Worm (Caenorhabditis elegans) whole organism, L1 larva: ENCODE results near the gene chil-26.

Experiments
- C04F5.9 ChIP-seq: sonication (generic microtip); optimal IDR thresholded peaks from 2 replicates; lab custom pipeline; 2016; ENCODE audit warnings: missing genetic modification characterization, missing compliant biosample characterization
- C34B4.2 ChIP-seq: sonication (generic microtip); optimal IDR thresholded peaks from 2 replicates; lab custom pipeline; 2017; ENCODE audit warnings: mild to moderate bottlenecking, missing genetic modification characterization, missing compliant biosample characterization
- aha-1 ChIP-seq: fragments of 150-350 bp; optimal IDR thresholded peaks from 2 replicates; lab custom pipeline; 2014; ENCODE audit warnings: missing biosample characterization, missing genetic modification characterization
- aly-2 ChIP-seq: fragments of 150-350 bp; optimal IDR thresholded peaks from 2 replicates; lab custom pipeline; 2014; ENCODE audit warnings: missing biosample characterization, missing genetic modification characterization
- ama-1 ChIP-seq: fragments of 150-350 bp; optimal IDR thresholded peaks from 2 replicates; lab custom pipeline; 2014
- blmp-1 ChIP-seq: fragments of 150-350 bp; optimal IDR thresholded peaks from 2 replicates; lab custom pipeline; 2014; ENCODE audit warnings: missing biosample characterization, missing genetic modification characterization
- ceh-63 ChIP-seq: fragments of 200-800 bp; sonication (Bioruptor generic); optimal IDR thresholded peaks from 2 replicates; lab custom pipeline; 2018; ENCODE audit warnings: mild to moderate bottlenecking, missing genetic modification characterization, missing compliant biosample characterization
- ceh-8 ChIP-seq: fragments of 200-800 bp; sonication (Bioruptor generic); optimal IDR thresholded peaks from 2 replicates; lab custom pipeline; 2018; ENCODE audit warnings: mild to moderate bottlenecking, missing genetic modification characterization, moderate library complexity, missing compliant biosample characterization
- ceh-88 ChIP-seq: fragments of 200-800 bp; sonication (Bioruptor generic); IDR thresholded peaks from 2 replicates; pipeline ENCODE4 v1.3.6; 2022; ENCODE audit warnings: missing genetic modification characterization, missing compliant biosample characterization
- ces-1 ChIP-seq: fragments of 150-350 bp; optimal IDR thresholded peaks from 2 replicates; lab custom pipeline; 2014; ENCODE audit warnings: missing biosample characterization, missing genetic modification reagents, missing genetic modification characterization
- dpl-1 ChIP-seq, 3 experiments: fragments of 150-350 bp in 2 of 3; sonication (generic microtip) in 1 of 3; optimal IDR thresholded peaks; 2 replicates each; lab custom pipeline; 2014 to 2017; ENCODE audit warnings: missing biosample characterization in 3 of 3, missing genetic modification characterization in 3 of 3, missing genetic modification reagents in 3 of 3
- efl-1 ChIP-seq, 4 experiments: fragments of 150-350 bp; optimal IDR thresholded peaks in 3 of 4; peaks in 1 of 4; 1 replicate in 1 of 4; 2 replicates in 3 of 4; lab custom pipeline; 2014; ENCODE audit warnings: missing biosample characterization in 2 of 4, missing genetic modification characterization in 2 of 4, missing genetic modification reagents in 2 of 4
- efl-3 ChIP-seq: fragments of 200-800 bp; sonication (Bioruptor generic); optimal IDR thresholded peaks from 2 replicates; lab custom pipeline; 2018; ENCODE audit warnings: mild to moderate bottlenecking, missing genetic modification characterization, missing compliant biosample characterization
- elt-2 ChIP-seq: sonication (generic microtip); optimal IDR thresholded peaks from 2 replicates; lab custom pipeline; 2016; ENCODE audit warnings: missing genetic modification characterization, mild to moderate bottlenecking, inconsistent platforms, missing compliant biosample characterization, missing genetic modification reagents
- fkh-4 ChIP-seq: sonication (generic microtip); optimal IDR thresholded peaks from 2 replicates; lab custom pipeline; 2016; ENCODE audit warnings: missing compliant biosample characterization, missing genetic modification characterization, borderline replicate concordance
- fkh-8 ChIP-seq: sonication (generic microtip); optimal IDR thresholded peaks from 2 replicates; lab custom pipeline; 2016; ENCODE audit warnings: mild to moderate bottlenecking, missing genetic modification characterization, missing compliant biosample characterization
- fos-1 ChIP-seq: fragments of 150-350 bp; optimal IDR thresholded peaks from 2 replicates; lab custom pipeline; 2014; ENCODE audit warnings: missing biosample characterization, missing genetic modification characterization
- hpl-2 ChIP-seq: fragments of 150-350 bp; optimal IDR thresholded peaks from 2 replicates; lab custom pipeline; 2014; ENCODE audit warnings: missing biosample characterization, missing genetic modification reagents, missing genetic modification characterization
- irx-1 ChIP-seq: sonication (generic microtip); optimal IDR thresholded peaks from 2 replicates; lab custom pipeline; 2016; ENCODE audit warnings: missing genetic modification characterization, missing compliant biosample characterization
- isw-1 ChIP-seq: fragments of 200-800 bp; sonication (Bioruptor generic); IDR thresholded peaks from 2 replicates; pipeline ENCODE4 v1.3.6; 2022; ENCODE audit warnings: missing genetic modification characterization, missing compliant biosample characterization
- jun-1 ChIP-seq: fragments of 150-350 bp; optimal IDR thresholded peaks from 2 replicates; lab custom pipeline; 2014; ENCODE audit warnings: missing biosample characterization, missing genetic modification reagents, missing genetic modification characterization
- lin-14 ChIP-seq: fragments of 200-800 bp; sonication (Bioruptor generic); optimal IDR thresholded peaks from 2 replicates; lab custom pipeline; 2018; ENCODE audit warnings: mild to moderate bottlenecking, missing genetic modification characterization, moderate library complexity, missing compliant biosample characterization
- lin-15B ChIP-seq: fragments of 150-350 bp; sonication (generic microtip); optimal IDR thresholded peaks from 3 replicates; lab custom pipeline; 2014; ENCODE audit warnings: missing biosample characterization, missing genetic modification characterization
- lin-35 ChIP-seq, 2 experiments: fragments of 150-350 bp; optimal IDR thresholded peaks; 2 replicates each; lab custom pipeline; 2014; ENCODE audit warnings: missing biosample characterization in 2 of 2, missing genetic modification characterization in 2 of 2, missing genetic modification reagents in 2 of 2
- lir-3 ChIP-seq: sonication (generic microtip); optimal IDR thresholded peaks from 2 replicates; lab custom pipeline; 2016; ENCODE audit warnings: mild to moderate bottlenecking, missing genetic modification characterization, moderate library complexity, missing compliant biosample characterization; ENCODE audit not compliant: poor library complexity
- mef-2 ChIP-seq: fragments of 150-350 bp; optimal IDR thresholded peaks from 2 replicates; lab custom pipeline; 2014; ENCODE audit warnings: missing biosample characterization, missing genetic modification characterization
- nhr-11 ChIP-seq: fragments of 150-350 bp; optimal IDR thresholded peaks from 2 replicates; lab custom pipeline; 2014; ENCODE audit warnings: missing biosample characterization, missing genetic modification characterization
- nhr-12 ChIP-seq: sonication (generic microtip); optimal IDR thresholded peaks from 2 replicates; lab custom pipeline; 2017; ENCODE audit warnings: missing biosample characterization, missing genetic modification characterization
- nhr-19 ChIP-seq: fragments of 200-800 bp; sonication (Bioruptor generic); conservative IDR thresholded peaks from 2 replicates; pipeline ENCODE4 v1.3.6; 2022; ENCODE audit warnings: missing genetic modification characterization, missing compliant biosample characterization
- nhr-71 ChIP-seq: sonication (generic microtip); optimal IDR thresholded peaks from 2 replicates; lab custom pipeline; 2016; ENCODE audit warnings: mild to moderate bottlenecking, missing genetic modification characterization, moderate library complexity, missing compliant biosample characterization
- nhr-76 ChIP-seq: sonication (generic microtip); optimal IDR thresholded peaks from 2 replicates; lab custom pipeline; 2017; ENCODE audit warnings: missing biosample characterization, missing genetic modification characterization
- nhr-84 ChIP-seq: sonication (generic microtip); optimal IDR thresholded peaks from 2 replicates; lab custom pipeline; 2017; ENCODE audit warnings: missing biosample characterization, missing genetic modification characterization
- nhr-90 ChIP-seq: sonication (generic microtip); optimal IDR thresholded peaks from 2 replicates; lab custom pipeline; 2016; ENCODE audit warnings: mild to moderate bottlenecking, missing genetic modification characterization, missing compliant biosample characterization; ENCODE audit not compliant: poor library complexity
- skn-1 ChIP-seq: fragments of 150-350 bp; optimal IDR thresholded peaks from 2 replicates; lab custom pipeline; 2014; ENCODE audit warnings: missing biosample characterization, missing genetic modification characterization
- snpc-4 ChIP-seq: fragments of 150-350 bp; optimal IDR thresholded peaks from 2 replicates; lab custom pipeline; 2014; ENCODE audit warnings: missing biosample characterization, missing genetic modification characterization
- snu-23 ChIP-seq: sonication (generic microtip); optimal IDR thresholded peaks from 2 replicates; lab custom pipeline; 2016; ENCODE audit warnings: missing genetic modification characterization, missing compliant biosample characterization
- sox-4 ChIP-seq: sonication (generic microtip); optimal IDR thresholded peaks from 2 replicates; lab custom pipeline; 2016; ENCODE audit warnings: missing genetic modification characterization, missing compliant biosample characterization
- tbx-2 ChIP-seq: sonication (generic microtip); optimal IDR thresholded peaks from 2 replicates; lab custom pipeline; 2016; ENCODE audit warnings: missing genetic modification characterization, missing compliant biosample characterization
- tlp-1 ChIP-seq: fragments of 150-350 bp; optimal IDR thresholded peaks from 2 replicates; lab custom pipeline; 2014; ENCODE audit warnings: missing biosample characterization, missing genetic modification characterization
- unc-130 ChIP-seq: fragments of 150-350 bp; optimal IDR thresholded peaks from 2 replicates; lab custom pipeline; 2017; ENCODE audit warnings: missing biosample characterization, missing genetic modification characterization, inconsistent platforms
- unc-30 ChIP-seq: sonication (generic microtip); optimal IDR thresholded peaks from 2 replicates; lab custom pipeline; 2017; ENCODE audit warnings: missing biosample characterization, missing genetic modification characterization
- unc-62 ChIP-seq: fragments of 150-350 bp; optimal IDR thresholded peaks from 2 replicates; lab custom pipeline; 2014; ENCODE audit warnings: missing biosample characterization, missing genetic modification reagents, missing genetic modification characterization
- unc-86 ChIP-seq: sonication (generic microtip); optimal IDR thresholded peaks from 2 replicates; lab custom pipeline; 2016; ENCODE audit warnings: missing genetic modification characterization, missing compliant biosample characterization
- unc-98 ChIP-seq: fragments of 200-800 bp; sonication (Bioruptor generic); IDR thresholded peaks from 2 replicates; pipeline ENCODE4 v1.3.6; 2022; ENCODE audit warnings: missing genetic modification characterization, missing compliant biosample characterization
- vab-15 ChIP-seq: sonication (generic microtip); optimal IDR thresholded peaks from 2 replicates; lab custom pipeline; 2017; ENCODE audit warnings: missing genotype, mild to moderate bottlenecking, missing genetic modification characterization, missing compliant biosample characterization
- zag-1 ChIP-seq: fragments of 150-350 bp; optimal IDR thresholded peaks from 2 replicates; lab custom pipeline; 2014; ENCODE audit warnings: missing biosample characterization, missing genetic modification characterization
- ztf-11 ChIP-seq, 2 experiments: sonication (generic microtip); optimal IDR thresholded peaks; 2 replicates each; lab custom pipeline; 2016 to 2017; ENCODE audit warnings: missing genetic modification characterization in 2 of 2, missing biosample characterization in 1 of 2, missing compliant biosample characterization in 1 of 2
- ztf-4 ChIP-seq: fragments of 150-350 bp; optimal IDR thresholded peaks from 2 replicates; lab custom pipeline; 2014; ENCODE audit warnings: missing biosample characterization, missing genetic modification characterization

chil-26 gene

DNA sequence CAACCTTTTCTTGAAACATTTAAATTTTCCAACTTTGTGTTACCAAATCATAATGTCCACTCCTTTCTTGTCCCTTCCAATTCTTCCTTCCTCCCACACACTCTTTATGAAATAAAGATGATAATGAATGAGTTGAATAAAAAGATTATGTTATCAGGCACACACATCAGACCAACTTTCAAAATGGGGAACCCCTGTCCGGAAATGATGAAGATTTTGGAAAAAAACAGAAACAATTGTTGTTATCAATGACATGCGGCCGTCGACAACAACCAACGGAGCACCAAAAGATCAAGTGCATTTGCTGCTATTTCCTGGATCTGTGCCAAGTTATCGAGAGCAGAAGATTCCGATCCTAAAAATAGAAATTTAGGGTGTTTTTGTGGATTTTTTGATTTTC is 8.5 kb downstream of the chil-26 start:
- TF ChIP-seq lin-15B (tag; lab: Kevin White, UChicago) (no peak), efl-1 (optimal IDR thresholded peaks at IDR 0.05; lab: Kevin White, UChicago) (no peak), efl-1 (GFP tag; optimal IDR thresholded peaks at IDR 0.05 in 1 of 2; lab: Kevin White, UChicago) (peak in 1 of 2 experiments; percentile 33), elt-2 (tag; lab: Kevin White, UChicago) (peak; percentile 41)

DNA sequence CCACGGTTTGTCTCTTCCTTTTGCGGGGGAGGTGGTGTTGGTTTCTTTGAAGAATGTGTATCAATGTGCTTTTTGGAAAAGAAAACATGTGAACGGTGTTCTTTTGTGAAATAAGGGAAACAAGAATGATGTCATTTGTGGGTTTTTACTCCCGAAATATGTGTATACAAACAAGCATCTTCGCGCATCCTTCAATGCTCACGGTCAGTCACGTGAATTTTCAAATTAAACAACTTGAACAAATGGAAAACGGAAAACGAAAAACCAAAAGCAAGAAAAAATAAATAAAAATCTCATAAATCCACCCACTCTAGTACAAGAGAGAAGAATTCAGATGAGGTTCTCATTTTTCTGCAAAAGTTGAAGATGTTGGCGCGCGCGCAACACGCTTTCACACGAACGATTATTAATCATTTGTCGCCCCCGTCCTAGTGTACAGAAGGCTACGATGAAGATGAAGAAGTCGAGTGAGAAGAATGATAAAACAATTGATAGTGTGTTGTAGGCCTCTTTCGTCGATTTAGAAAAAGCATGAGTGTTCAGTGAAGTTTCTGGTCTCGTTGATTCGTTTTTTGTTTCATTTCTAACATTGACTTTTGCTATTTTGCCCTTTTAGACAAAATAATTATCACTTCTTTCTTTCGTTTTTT is 10.4 kb downstream of the chil-26 start:
- TF ChIP-seq snpc-4 (tag; lab: Kevin White, UChicago), result no peak
- TF ChIP-seq blmp-1, result peak; percentile 45
- TF ChIP-seq ceh-63 (GFP tag; lab: Kevin White, UChicago), result no peak
- TF ChIP-seq mef-2 (tag; lab: Kevin White, UChicago), result no peak
- no peak for TF ChIP-seq ceh-88 (GFP tag; lab: Robert Waterston, UW)
- peak; percentile 59 for TF ChIP-seq lin-14 (GFP tag; lab: Kevin White, UChicago)
- TF ChIP-seq hpl-2 (GFP tag; lab: Kevin White, UChicago), result no peak
- TF ChIP-seq tbx-2, result peak; percentile 22
- TF ChIP-seq irx-1 (tag; lab: Kevin White, UChicago), result no peak
- TF ChIP-seq nhr-71 (tag; lab: Kevin White, UChicago), result peak; percentile 12
- no peak for TF ChIP-seq aly-2 (tag; lab: Kevin White, UChicago)
- TF ChIP-seq C34B4.2 (tag; lab: Kevin White, UChicago), result no peak

DNA sequence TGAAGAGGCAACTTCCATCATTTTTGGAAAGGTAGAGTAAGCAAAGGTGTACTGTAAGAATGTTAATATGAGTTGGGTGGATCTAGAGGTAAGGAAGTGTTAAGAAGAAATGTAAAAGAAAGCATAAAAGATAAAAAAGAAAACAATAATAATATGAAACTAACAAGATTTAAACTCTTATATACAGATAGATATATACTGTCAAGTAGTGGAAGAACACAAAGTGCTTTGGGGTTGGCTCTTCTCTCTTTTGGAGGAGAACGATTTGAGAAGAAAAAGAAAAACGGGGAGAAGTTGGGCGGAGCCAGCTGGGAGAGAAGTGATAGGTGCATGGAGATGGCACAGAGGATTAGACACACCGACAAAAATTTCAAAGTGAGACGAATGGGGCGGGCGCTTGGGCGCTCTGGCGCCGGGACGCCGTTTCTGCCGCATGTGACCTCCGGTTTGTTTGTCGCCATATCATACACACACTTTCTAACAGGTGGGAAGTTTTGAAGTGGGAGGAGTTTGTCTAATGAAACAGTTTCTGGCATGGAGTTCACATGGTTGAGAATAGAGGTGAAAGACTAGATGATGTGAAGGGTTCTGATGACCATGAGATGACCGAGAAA is 12.6 kb downstream of the chil-26 start, which contains the start of gene T19H5.4:
Gene T19H5.4, minus strand, starts transcription at position 51 of the 614 bp plus-strand sequence.
- TF ChIP-seq zag-1 (no peak), dpl-1 (GFP tag; optimal IDR thresholded peaks at IDR 0.05; lab: Kevin White, UChicago) (peak in 2 of 3 experiments; percentile 10 to 16), aha-1 (no peak), lir-3 (peak; percentile 12), fkh-4 (tag; lab: Kevin White, UChicago) (no peak), ama-1 (no peak), ceh-88 (GFP tag; lab: Robert Waterston, UW) (no peak), nhr-12 (no peak), hpl-2 (GFP tag; lab: Kevin White, UChicago) (no peak), snu-23 (peak; percentile 66), fos-1 (tag; lab: Kevin White, UChicago) (no peak), ztf-11 (tag; optimal IDR thresholded peaks at IDR 0.05; lab: Kevin White, UChicago) (no peak), efl-3 (GFP tag; lab: Kevin White, UChicago) (no peak), ces-1 (GFP tag; lab: Kevin White, UChicago) (no peak), nhr-19 (GFP tag; lab: Robert Waterston, UW) (peak; percentile 61), nhr-84 (tag; lab: Kevin White, UChicago) (no peak), unc-30 (tag; lab: Kevin White, UChicago) (no peak), unc-62 (GFP tag; lab: Kevin White, UChicago) (no peak), nhr-76 (tag; lab: Kevin White, UChicago) (no peak), ztf-4 (tag; lab: Kevin White, UChicago) (no peak), vab-15 (tag; lab: Kevin White, UChicago) (no peak), skn-1 (tag; lab: Kevin White, UChicago) (peak; percentile 34), unc-98 (GFP tag; lab: Robert Waterston, UW) (no peak), blmp-1 (peak; percentile 64), ceh-8 (GFP tag; lab: Kevin White, UChicago) (no peak), elt-2 (tag; lab: Kevin White, UChicago) (peak; percentile 65), nhr-90 (tag; lab: Kevin White, UChicago) (peak; percentile 74), sox-4 (no peak), unc-86 (tag; lab: Kevin White, UChicago) (no peak), irx-1 (tag; lab: Kevin White, UChicago) (no peak), nhr-11 (tag; lab: Kevin White, UChicago) (no peak), unc-130 (tag; lab: Kevin White, UChicago) (no peak), isw-1 (GFP tag; lab: Robert Waterston, UW) (no peak), lin-35 (GFP tag; optimal IDR thresholded peaks at IDR 0.05; lab: Kevin White, UChicago) (peak; percentile 15 to 61), tlp-1 (tag; lab: Kevin White, UChicago) (no peak), C04F5.9 (tag; lab: Kevin White, UChicago) (no peak), fkh-8 (tag; lab: Kevin White, UChicago) (no peak), jun-1 (tag; lab: Kevin White, UChicago) (peak; percentile 34)
